Fruit fly (Drosophila melanogaster) whole organism, larva: ENCODE measurements around the gene CG31820.

ENCODE experiments used
- noc ChIP-seq: fragments of 200-800 bp; sonication (Bioruptor generic); optimal IDR thresholded peaks from 3 replicates; lab custom pipeline; 2019; ENCODE audit warnings: missing biosample characterization, mild to moderate bottlenecking, missing genetic modification characterization, moderate library complexity

The CG31820 gene

DNA sequence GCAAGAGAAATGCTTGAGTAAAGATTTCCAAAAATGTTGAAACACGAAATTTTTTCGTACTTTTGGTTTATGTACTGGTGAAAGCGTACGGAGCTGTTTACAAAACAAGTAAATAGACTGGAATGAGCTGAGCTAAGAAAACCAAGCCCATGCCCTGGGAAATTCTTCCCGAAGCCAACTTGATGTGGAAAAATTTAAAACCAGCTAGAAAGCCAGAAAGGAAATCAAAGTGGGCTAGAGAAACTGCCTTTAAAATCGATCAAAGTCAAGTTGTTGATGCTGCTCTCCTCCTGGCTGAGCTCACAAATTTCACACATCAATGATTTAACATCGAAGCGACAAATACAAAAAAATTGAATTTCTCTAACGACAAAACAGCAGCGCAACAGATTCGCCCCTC is at the start of gene CG31820:
Gene CG31820 (minus strand): TSS at position 101 of the 400 bp plus-strand sequence.
- TF ChIP-seq noc (tag; lab: Kevin White, UChicago) = no peak

DNA sequence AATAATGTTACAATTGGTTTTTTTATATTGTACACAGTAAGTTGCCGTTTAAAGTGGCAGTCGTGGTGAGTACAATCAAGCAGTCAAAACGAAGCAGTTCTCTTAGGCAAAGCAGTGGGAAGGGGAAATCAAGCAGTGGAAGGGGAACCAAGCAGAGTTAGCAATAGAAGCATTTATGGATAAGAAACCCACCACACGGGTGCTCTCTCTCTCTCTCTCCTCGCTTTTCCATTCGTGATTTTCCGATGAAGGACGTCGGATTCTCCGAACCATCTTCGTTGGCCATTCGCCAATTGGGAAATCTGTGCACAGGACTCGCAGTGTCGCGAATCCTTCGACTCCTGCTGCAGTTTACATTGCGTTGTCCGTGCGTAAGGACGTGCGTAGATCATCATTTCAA is 43.6 kb upstream of the CG31820 start, which contains the start of gene beat-Ia:
Gene beat-Ia (plus strand): TSS at position 319 of the 400 bp plus-strand sequence.
- no peak for TF ChIP-seq noc (tag; lab: Kevin White, UChicago)

DNA sequence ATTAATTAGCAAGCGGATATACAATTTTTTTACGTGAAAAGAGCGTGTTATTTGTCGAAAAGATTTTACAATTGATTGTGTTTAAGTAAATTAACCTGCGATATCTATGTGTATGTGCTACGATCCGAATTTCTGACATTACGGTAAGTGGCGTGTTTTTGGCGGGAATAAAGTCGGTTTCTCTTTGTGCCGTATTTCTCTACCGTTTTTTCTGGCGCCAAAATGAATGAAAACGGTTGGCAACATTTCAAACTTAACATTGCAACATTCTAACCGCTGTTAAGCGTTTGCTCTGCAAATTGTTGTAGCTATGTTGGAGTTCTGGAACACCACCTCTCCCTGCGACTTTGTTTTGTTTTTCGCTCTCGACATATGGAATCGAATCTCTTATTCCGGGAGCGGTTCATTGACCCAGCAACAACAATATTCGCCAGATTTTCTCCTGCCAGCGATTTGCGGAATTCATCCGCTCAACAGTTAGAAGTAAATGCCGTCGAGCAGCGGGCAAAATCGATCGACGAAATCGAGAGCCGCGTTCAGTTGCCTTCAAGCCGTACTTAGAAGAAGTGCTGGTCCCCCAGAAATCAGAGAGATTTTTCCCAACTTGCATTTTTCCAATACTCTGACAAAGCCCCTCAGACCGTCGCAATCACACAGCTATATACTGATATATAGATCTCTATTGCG is 36.4 kb upstream of the CG31820 start:
- TF ChIP-seq noc (tag; lab: Kevin White, UChicago) = no peak

DNA sequence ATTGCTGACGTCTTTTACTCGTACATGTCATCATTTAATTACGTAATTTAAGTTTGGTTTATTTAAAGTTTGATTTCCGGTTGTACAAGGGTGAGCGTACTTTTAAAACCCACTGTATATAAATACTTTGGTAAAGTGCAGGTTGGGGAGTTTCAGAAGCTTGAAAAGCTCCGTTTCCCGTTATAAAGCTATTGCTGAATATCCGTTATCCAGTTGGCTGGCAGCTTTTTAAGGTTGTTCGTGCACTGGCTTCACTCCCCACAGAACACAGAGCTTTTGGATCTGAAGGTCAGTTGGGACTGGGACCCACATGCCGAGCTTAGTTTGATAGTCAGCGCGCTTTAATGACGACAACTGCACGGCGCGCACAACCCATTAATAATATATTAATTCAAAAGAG is 35.6 kb upstream of the CG31820 start, which contains the start of the genes BicC and CG45084:
Gene BicC (plus strand): TSS at position 321 of the 400 bp plus-strand sequence.
Gene CG45084 (plus strand): TSS at position 321 of the 400 bp plus-strand sequence.
- no peak for TF ChIP-seq noc (tag; lab: Kevin White, UChicago)

DNA sequence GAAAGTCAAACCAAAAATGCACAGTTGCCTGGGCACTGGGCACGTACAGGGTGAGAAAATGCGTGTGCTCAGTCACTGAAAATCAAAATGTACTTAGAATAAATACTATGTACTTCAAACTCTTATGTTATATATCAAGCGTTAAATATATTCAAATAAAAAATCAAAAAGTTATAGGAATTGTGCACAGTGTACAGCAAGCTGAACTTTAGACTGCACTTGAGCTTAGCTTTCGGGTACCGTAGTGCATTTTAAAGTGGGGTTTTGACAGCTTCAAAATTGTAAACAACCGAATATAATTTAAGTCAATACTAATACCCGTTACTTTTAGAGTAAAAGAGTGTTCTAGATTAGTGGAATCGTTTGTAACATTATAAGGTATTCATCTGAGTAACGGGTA is 34.2 kb upstream of the CG31820 start:
- TF ChIP-seq noc (tag; lab: Kevin White, UChicago) = no peak

DNA sequence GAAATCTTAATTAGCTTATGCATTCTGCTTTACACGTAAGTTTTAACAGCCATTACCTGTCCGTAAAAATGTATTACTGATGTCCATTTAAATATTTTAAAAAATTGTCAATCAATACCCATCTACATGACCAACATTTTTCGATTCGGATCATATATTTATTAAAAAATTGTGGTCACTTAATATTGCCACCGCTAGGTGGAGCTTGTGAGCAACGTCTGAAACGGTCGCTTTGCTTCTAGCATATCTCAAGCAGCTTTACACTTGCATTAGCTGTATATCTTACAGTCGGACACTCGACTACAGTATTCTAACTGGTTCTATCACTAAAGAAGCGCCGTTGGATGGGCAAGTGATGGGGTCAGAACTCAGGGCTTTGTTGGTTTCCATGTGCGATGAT is 20.6 kb upstream of the CG31820 start:
- no peak for TF ChIP-seq noc (tag; lab: Kevin White, UChicago)

DNA sequence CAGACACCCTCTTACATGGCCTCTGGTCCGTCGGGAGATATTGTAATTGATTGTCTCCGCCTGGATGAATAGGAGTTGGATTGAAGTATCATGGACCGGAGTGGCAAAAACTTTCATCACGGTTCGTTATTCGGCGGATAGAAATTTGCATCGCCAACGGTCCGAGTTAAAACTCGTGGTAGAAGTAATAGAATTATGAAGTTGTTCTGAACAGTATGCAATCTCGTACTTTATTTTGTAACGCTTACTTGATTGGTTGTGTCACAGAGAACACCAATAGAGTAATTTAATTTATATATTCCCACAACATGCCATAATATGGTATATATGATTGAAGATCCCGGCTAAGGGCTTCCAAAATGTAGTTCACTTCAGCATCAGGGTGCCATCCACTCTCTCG is 2.1 kb downstream of the CG31820 start, which contains the start of the genes CG13245 and CG43816:
Gene CG13245 (plus strand): TSS at position 301 of the 400 bp plus-strand sequence.
Gene CG43816 (plus strand): TSS at position 301 of the 400 bp plus-strand sequence.
- no peak for TF ChIP-seq noc (tag; lab: Kevin White, UChicago)

DNA sequence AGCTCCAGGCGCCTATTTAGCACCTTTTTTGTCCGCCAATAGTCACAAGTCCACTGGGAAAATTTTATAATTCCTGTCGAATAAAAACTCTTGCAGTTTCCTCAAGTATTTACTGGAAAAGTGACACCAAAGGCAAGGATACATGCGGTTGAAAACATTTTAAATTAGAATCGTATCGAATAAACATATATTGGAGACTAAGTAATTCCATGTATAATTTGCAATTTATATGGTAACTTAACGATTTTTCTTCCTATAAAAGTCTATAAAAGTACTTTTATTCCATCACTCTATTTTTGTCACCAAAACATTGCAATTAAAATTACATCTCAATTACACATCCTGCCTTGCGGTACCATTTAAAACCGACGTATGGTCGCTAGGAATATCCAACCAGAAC is 2.5 kb downstream of the CG31820 start, which contains the start of gene CG34167:
Gene CG34167 (minus strand): TSS at position 101 of the 400 bp plus-strand sequence.
- TF ChIP-seq noc (tag; lab: Kevin White, UChicago) = no peak

DNA sequence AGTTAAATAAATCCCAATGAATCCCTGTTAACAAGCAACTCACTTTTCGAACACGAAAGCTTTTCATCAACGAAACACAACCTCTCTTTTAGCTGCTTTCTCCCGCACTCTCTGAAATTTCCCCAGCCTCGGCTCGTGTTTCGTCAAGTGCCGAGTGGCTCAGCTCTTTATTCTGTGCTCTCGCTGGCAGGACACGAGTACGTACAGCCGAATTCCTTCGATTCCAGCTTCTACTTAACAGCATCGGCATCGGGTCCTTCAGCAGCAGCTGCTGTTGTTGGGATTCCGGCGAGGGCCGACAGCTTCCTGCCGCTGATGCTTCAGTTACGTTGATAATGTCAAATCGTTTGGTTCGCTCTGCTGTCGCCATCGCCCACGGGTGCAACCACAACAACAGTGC is 5.9 kb downstream of the CG31820 start, which contains the start of gene beat-Ic:
Gene beat-Ic (plus strand): TSS at position 93 of the 400 bp plus-strand sequence.
- no peak for TF ChIP-seq noc (tag; lab: Kevin White, UChicago)

DNA sequence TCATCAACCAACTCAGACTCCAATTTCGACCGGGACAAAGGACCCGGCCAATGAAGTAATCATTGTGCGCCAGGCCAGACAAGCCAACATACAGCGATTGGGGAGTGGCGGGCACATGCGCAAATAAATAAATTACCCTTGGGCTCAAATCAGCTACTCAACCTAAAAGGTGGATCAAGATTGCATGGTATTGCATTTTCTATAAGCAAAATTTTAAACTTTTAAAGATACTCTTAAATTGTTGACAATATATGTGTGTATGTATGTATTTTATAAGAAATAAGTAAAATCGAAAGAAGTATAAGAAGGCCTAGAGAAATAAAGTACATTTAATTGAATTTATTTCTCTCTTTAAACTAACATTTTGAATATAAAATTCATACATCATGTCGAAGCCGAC is 26.9 kb downstream of the CG31820 start, which contains the start of gene CG10839:
Gene CG10839 (plus strand): TSS at position 301 of the 400 bp plus-strand sequence.
- no peak for TF ChIP-seq noc (tag; lab: Kevin White, UChicago)

DNA sequence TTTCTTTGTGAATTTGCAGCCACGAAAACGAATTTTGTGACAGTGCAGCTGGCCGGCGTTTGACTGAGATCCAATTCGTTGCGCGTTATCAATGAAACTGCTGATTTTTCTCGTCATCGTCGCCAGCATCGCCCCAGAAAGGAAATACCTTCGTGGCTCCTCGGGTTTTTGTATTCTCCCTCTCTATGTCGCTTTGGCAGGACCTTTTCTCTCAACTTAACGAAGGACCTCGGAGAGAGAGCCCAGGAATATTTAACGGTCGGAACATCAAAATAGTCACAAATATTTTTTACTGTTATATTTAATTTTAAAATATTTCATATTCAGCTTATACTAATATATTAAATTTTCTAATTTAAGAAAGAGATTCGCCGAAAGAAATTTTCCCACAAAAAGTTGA is 43.7 kb downstream of the CG31820 start, which contains the start of gene beat-Ib:
Gene beat-Ib (minus strand): TSS at position 101 of the 400 bp plus-strand sequence.
- no peak for TF ChIP-seq noc (tag; lab: Kevin White, UChicago)

DNA sequence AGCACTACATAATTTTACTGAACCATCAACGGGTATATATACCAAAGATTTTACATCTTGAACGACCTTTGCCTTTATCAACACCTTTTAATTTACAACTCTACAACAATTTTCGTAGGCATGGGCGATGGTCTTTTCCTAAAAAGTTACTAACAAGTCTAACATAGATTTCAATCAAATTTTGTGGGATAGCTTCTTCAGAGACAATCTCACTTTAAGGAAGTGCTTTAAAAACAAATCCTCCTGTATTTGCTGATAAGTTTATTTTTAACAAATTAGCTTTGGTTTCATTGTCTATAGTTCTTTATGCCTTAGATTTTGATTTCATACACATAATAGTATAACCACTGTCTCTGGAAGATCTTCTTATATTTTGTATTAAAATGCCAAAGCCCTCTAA is 48.5 kb downstream of the CG31820 start, which contains the start of gene CG18063:
Gene CG18063 (plus strand): TSS at position 301 of the 400 bp plus-strand sequence.
- no peak for TF ChIP-seq noc (tag; lab: Kevin White, UChicago)
